Worm (Caenorhabditis elegans) whole organism, midembryonic: Measurements from ENCODE around the gene Y66A7A.7.

Source experiments
- flt-1 ChIP-seq: fragments of 200-800 bp; sonication (Bioruptor generic); IDR thresholded peaks from 2 replicates; pipeline ENCODE4 v1.3.6; 2022; ENCODE audit warnings: missing genetic modification characterization, missing compliant biosample characterization
- klf-2 ChIP-seq: fragments of 200-800 bp; sonication (Bioruptor generic); conservative IDR thresholded peaks from 2 replicates; pipeline ENCODE4 v1.3.6; 2022; ENCODE audit warnings: missing genetic modification reagents, missing genetic modification characterization, missing compliant biosample characterization
- ref-1 ChIP-seq: fragments of 200-800 bp; sonication (Bioruptor generic); conservative IDR thresholded peaks from 2 replicates; pipeline ENCODE4 v1.3.6; 2022; ENCODE audit warnings: missing genetic modification reagents, missing genetic modification characterization, missing compliant biosample characterization

DNA sequence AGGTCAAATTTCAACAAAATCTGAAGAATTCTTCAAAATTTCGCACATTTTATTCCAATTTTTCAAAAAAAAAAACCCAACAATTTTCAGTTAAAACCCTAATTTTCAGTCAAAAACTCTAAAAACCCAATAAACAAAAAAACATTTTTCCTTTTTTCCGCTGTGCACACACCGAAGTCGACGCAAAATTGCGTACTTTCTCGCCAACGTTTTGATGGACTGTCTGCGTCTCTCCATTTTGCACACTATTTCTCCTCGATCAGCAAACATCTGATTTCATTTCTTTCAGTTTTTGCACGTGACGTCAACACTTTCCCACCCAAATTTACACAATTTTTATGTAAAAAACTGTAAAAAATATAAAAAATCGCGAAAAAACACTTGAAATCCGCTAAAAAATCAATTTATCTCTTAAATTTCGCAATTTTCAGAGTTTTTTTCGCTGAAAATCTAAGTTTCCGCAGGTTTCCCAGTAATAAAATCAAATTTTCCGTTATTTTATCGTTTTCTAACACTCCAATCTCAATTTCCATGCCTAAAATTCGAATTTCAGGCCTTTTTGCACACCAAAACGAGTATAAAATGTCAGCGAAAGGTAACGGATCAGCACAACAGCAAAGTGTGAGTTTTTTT is 28.0 kb upstream of the Y66A7A.7 start, which contains the start of gene crh-1:
- no peak for TF ChIP-seq flt-1 (GFP tag; lab: Robert Waterston, UW)
- TF ChIP-seq ref-1 (GFP tag; lab: Robert Waterston, UW), result no peak
- TF ChIP-seq klf-2, result no peak
